Worm (Caenorhabditis elegans): ENCODE data around the gene F28C6.5.

The F28C6.5 gene

DNA sequence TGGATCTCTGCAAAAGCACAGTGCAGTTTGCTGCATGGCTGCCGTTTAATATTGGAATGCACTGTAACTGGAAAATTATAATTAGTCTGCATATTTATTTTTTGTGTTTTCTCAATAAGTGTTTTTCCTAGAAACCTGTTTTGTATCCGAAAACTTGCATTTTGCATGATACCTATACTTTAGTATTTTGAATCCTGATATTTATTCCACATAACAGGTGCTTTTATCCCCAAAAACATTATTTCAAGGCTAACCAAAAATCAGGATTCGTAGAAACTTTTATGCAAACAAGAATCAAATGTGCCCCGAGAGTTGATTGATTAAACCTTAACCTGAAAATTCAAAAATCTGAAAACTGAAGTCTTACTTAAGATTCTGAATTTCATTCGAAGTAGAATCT is 11.3 kb downstream of the F28C6.5 start:
- TF ChIP-seq ets-7 (tag; optimal IDR thresholded peaks at IDR 0.05) (no peak), tbx-37 (GFP tag; conservative IDR thresholded peaks at IDR 0.05) (no peak), F13C5.2 (tag; optimal IDR thresholded peaks at IDR 0.05) (no peak), tbx-11 (GFP tag; IDR thresholded peaks at IDR 0.05) (no peak), pes-1 (GFP tag; IDR thresholded peaks at IDR 0.05) (no peak), aly-1 (tag; optimal IDR thresholded peaks at IDR 0.05) (no peak), ceh-13 (GFP tag; optimal IDR thresholded peaks at IDR 0.05) (no peak), tra-4 (tag; optimal IDR thresholded peaks at IDR 0.05) (no peak), scrt-1 (GFP tag; IDR thresholded peaks at IDR 0.05) (no peak), B0310.2 (tag; optimal IDR thresholded peaks at IDR 0.05) (no peak), ama-1 (optimal IDR thresholded peaks at IDR 0.05) (no peak), hmbx-1 (tag; optimal IDR thresholded peaks at IDR 0.05) (no peak), ceh-36 (tag; optimal IDR thresholded peaks at IDR 0.05) (no peak), sea-1 (GFP tag; conservative IDR thresholded peaks at IDR 0.05) (no peak), hmg-4 (GFP tag; optimal IDR thresholded peaks at IDR 0.05) (no peak)

DNA sequence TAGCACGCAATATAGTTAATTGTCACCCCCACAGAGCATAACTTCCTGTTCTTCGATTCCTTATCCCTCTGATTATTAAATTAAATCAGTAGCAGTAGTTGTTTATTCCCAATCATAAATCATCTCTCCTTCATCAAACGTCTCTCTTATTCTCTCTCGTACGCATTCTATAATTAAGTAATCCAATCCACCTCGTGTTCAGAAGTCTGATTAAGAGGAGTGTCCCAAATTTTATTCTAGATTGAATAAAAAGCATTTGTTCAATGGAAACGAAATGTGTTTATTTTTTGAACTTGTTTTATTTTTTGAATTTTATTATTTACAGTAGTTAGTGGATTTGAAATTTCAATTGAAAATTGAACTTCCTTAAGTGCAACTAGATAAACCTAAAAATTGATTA is 12.0 kb downstream of the F28C6.5 start:
- TF ChIP-seq hmbx-1 (tag; optimal IDR thresholded peaks at IDR 0.05) (no peak), hmg-4 (GFP tag; optimal IDR thresholded peaks at IDR 0.05) (no peak), tra-4 (tag; optimal IDR thresholded peaks at IDR 0.05) (no peak), aly-1 (tag; optimal IDR thresholded peaks at IDR 0.05) (no peak), ceh-36 (tag; optimal IDR thresholded peaks at IDR 0.05) (no peak), hnd-1 (tag; optimal IDR thresholded peaks at IDR 0.05) (no peak), tbx-37 (GFP tag; conservative IDR thresholded peaks at IDR 0.05) (no peak), B0310.2 (tag; optimal IDR thresholded peaks at IDR 0.05) (no peak), ceh-13 (GFP tag; optimal IDR thresholded peaks at IDR 0.05) (no peak), pes-1 (GFP tag; IDR thresholded peaks at IDR 0.05) (no peak), ama-1 (optimal IDR thresholded peaks at IDR 0.05) (no peak), tbx-11 (GFP tag; IDR thresholded peaks at IDR 0.05) (no peak), ets-7 (tag; optimal IDR thresholded peaks at IDR 0.05) (no peak), F13C5.2 (tag; optimal IDR thresholded peaks at IDR 0.05) (no peak), sea-1 (GFP tag; conservative IDR thresholded peaks at IDR 0.05) (no peak), flt-1 (GFP tag; IDR thresholded peaks at IDR 0.05) (no peak), scrt-1 (GFP tag; IDR thresholded peaks at IDR 0.05) (no peak)

DNA sequence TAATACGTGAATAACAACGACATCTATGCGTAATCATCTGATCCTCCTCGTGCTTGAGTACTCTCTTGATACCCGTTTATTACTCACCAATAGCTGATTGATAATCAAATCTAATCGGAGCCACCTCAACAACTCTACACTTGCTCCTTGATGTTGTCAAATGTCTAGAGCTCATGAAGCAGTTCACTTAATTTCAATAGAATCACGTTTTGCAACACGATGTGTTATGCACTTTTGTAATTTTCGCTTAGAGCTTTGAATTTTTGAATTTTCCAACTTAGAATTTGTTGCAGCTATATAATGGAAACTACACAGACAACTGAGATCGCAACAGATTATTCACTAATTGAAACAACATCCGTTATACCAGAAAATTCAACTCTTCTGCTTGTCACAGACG is 13.2 kb downstream of the F28C6.5 start, which contains the start of gene T22C8.1:
Gene T22C8.1 (plus strand): TSS at position 301 of the 400 bp plus-strand sequence.
- no peak for TF ChIP-seq aly-1 (tag; optimal IDR thresholded peaks at IDR 0.05)

DNA sequence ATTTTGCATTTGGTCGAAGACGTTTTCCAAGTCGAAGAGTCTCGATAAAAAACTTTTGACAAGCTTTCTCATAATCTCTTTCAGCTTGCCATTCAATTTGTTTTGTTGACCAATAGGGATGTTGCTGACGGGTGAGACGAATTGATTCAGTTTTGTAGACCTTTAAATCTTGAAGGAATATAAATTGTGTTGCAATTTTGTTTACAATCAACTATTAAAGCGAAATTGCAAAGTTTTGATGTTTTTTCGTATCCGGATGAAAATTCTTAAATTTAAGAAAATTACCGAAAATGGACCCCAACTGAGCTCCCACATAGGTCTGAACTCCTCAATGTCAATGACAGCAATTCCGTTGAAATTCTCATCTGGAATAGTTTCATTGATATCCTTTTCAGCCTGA is 16.8 kb downstream of the F28C6.5 start:
- no peak for TF ChIP-seq ceh-13 (GFP tag; optimal IDR thresholded peaks at IDR 0.05)
- no peak for TF ChIP-seq pes-1 (GFP tag; IDR thresholded peaks at IDR 0.05)
- TF ChIP-seq tbx-11 (GFP tag; IDR thresholded peaks at IDR 0.05): no peak
- TF ChIP-seq ceh-36 (tag; optimal IDR thresholded peaks at IDR 0.05): no peak
- TF ChIP-seq B0310.2 (tag; optimal IDR thresholded peaks at IDR 0.05): no peak

DNA sequence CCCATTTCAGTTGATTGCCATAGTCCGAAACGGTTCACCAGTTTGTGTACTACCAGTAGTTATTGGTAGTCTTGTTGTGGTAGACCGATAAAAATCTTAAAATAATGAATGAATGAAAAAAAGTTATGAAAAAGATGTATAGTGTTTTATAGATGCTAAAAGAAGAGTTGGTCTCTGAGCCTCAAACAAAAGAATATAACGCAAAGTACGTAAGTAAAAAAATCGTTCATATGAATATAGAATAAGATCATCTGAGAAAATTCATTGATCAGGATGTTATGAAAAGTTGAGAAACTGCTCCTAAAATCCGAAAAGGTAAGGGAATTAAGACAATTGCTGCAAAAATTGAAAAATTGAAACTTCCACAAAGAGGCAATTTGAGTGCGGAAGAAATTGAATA is 18.2 kb downstream of the F28C6.5 start, which contains the start of gene chhy-1:
Gene chhy-1 (minus strand): TSS at position 101 of the 400 bp plus-strand sequence.
- TF ChIP-seq B0310.2 (tag; optimal IDR thresholded peaks at IDR 0.05) (no peak), tra-4 (tag; optimal IDR thresholded peaks at IDR 0.05) (no peak)

DNA sequence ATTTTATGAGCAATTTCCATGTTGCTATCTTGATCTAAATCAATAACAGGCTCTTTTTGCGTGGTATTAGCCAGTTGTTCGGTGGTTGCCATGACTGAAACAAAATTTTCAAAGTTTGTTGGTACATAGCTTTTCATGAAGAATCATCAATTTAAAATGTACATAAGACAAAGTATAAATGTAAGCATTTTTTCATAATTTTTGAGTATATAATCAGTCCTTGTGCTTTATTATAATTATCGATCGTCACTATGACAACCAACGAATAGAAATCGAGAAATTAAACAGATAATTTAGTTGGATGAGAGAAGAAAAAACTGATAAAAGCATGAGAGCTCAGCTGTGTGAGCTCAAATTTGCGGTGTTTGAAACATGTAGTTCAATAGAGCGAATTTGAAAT is 22.6 kb downstream of the F28C6.5 start, which contains the start of gene T22C8.3:
Gene T22C8.3 (minus strand): TSS at position 101 of the 400 bp plus-strand sequence.
- TF ChIP-seq pes-1 (GFP tag; IDR thresholded peaks at IDR 0.05): no peak
- TF ChIP-seq scrt-1 (GFP tag; IDR thresholded peaks at IDR 0.05): no peak
- no peak for TF ChIP-seq ets-7 (tag; optimal IDR thresholded peaks at IDR 0.05)
- TF ChIP-seq tra-4 (tag; optimal IDR thresholded peaks at IDR 0.05): no peak
- no peak for TF ChIP-seq aly-1 (tag; optimal IDR thresholded peaks at IDR 0.05)
- no peak for TF ChIP-seq flt-1 (GFP tag; IDR thresholded peaks at IDR 0.05)
- TF ChIP-seq hnd-1 (tag; optimal IDR thresholded peaks at IDR 0.05): no peak
- no peak for TF ChIP-seq ceh-36 (tag; optimal IDR thresholded peaks at IDR 0.05)
- no peak for TF ChIP-seq B0310.2 (tag; optimal IDR thresholded peaks at IDR 0.05)

DNA sequence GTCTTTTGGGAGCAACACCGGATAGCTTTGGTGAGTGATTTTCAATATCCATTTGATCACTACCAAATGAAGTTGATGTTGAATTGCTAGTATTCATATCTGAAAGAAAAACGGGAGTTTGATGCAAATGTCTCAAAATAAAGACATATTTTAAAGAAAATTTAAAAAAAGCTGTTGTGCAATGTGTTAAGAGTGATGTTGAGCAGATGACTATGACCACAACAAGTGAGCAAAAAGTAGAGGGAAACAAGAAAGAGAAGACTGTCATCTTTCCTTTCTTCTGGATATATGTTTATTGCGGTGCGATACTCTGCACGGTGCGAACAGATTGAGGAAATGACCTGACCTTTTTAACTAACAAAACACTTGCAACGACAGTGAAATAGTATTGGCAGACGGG is 24.1 kb downstream of the F28C6.5 start, which contains the start of gene T22C8.4:
Gene T22C8.4 (minus strand): TSS at position 101 of the 400 bp plus-strand sequence.
- TF ChIP-seq F13C5.2 (tag; optimal IDR thresholded peaks at IDR 0.05) (no peak), pes-1 (GFP tag; IDR thresholded peaks at IDR 0.05) (no peak), hmbx-1 (tag; optimal IDR thresholded peaks at IDR 0.05) (no peak), scrt-1 (GFP tag; IDR thresholded peaks at IDR 0.05) (no peak), hmg-4 (GFP tag; optimal IDR thresholded peaks at IDR 0.05) (no peak)

DNA sequence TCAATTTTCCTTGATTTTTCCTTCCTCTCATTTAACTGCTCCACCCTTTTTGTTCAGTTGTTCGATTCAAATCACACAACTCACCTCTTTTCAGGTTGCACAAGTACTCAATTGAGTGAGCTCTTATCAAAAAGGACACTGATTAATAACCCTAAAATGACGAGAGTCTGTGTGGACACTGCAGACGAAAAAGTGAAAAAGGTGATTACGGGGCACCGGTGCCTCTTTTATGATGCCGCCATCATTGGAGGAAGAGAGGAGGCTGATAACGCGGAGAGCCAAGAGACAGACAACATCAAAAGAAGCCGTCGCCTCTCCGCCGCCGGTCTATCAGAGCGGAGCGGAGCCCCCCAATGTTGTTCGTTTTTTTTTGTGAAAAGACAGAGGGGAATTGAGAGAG is 25.8 kb downstream of the F28C6.5 start, which contains the start of gene sptf-2:
Gene sptf-2 (plus strand): TSS at position 297 of the 400 bp plus-strand sequence.
- TF ChIP-seq ama-1 (optimal IDR thresholded peaks at IDR 0.05) (no peak), F13C5.2 (tag; optimal IDR thresholded peaks at IDR 0.05) (no peak), ceh-36 (tag; optimal IDR thresholded peaks at IDR 0.05) (no peak), B0310.2 (tag; optimal IDR thresholded peaks at IDR 0.05) (no peak), tra-4 (tag; optimal IDR thresholded peaks at IDR 0.05) (no peak), hmbx-1 (tag; optimal IDR thresholded peaks at IDR 0.05) (no peak), hnd-1 (tag; optimal IDR thresholded peaks at IDR 0.05) (no peak), ets-7 (tag; optimal IDR thresholded peaks at IDR 0.05) (no peak), scrt-1 (GFP tag; IDR thresholded peaks at IDR 0.05) (no peak), tbx-11 (GFP tag; IDR thresholded peaks at IDR 0.05) (no peak), sea-1 (GFP tag; conservative IDR thresholded peaks at IDR 0.05) (no peak), ceh-13 (GFP tag; optimal IDR thresholded peaks at IDR 0.05) (no peak), flt-1 (GFP tag; IDR thresholded peaks at IDR 0.05) (no peak), tbx-37 (GFP tag; conservative IDR thresholded peaks at IDR 0.05) (no peak), aly-1 (tag; optimal IDR thresholded peaks at IDR 0.05) (no peak), hmg-4 (GFP tag; optimal IDR thresholded peaks at IDR 0.05) (no peak), pes-1 (GFP tag; IDR thresholded peaks at IDR 0.05) (no peak)
